Fruit fly (Drosophila melanogaster) whole organism, embryonic: ENCODE data around the gene CG7715.

Experiments used
- B-H1 ChIP-seq: fragments of 200-800 bp; sonication (Bioruptor generic); IDR thresholded peaks from 3 replicates; pipeline ENCODE4 v1.3.6; 2022; ENCODE audit warnings: missing biosample characterization, missing genetic modification characterization
- Blimp-1 ChIP-seq: fragments of 200-800 bp; sonication (Bioruptor generic); optimal IDR thresholded peaks from 3 replicates; lab custom pipeline; 2018; ENCODE audit warnings: missing biosample characterization, missing genetic modification characterization, mild to moderate bottlenecking, moderate library complexity, missing genetic modification reagents
- CG11504 ChIP-seq: fragments of 200-800 bp; sonication (Bioruptor generic); optimal IDR thresholded peaks from 3 replicates; lab custom pipeline; 2019; ENCODE audit warnings: missing biosample characterization, mild to moderate bottlenecking, missing genetic modification characterization, moderate library complexity
- CG12071 ChIP-seq: fragments of 200-800 bp; sonication (Bioruptor generic); optimal IDR thresholded peaks from 3 replicates; lab custom pipeline; 2018; ENCODE audit warnings: missing biosample characterization, mild to moderate bottlenecking, missing genetic modification characterization
- CG14667 ChIP-seq: fragments of 200-800 bp; sonication (Bioruptor generic); IDR thresholded peaks from 2 replicates; pipeline ENCODE4 v1.3.6; 2022; ENCODE audit warnings: missing biosample characterization, missing genetic modification characterization
- CG1603 ChIP-seq: fragments of 200-800 bp; sonication (Bioruptor generic); optimal IDR thresholded peaks from 2 replicates; lab custom pipeline; 2019; ENCODE audit warnings: missing biosample characterization, mild to moderate bottlenecking, missing genetic modification characterization, moderate library complexity
- CG17186 ChIP-seq: fragments of 200-800 bp; sonication (Bioruptor generic); optimal IDR thresholded peaks from 3 replicates; lab custom pipeline; 2017; ENCODE audit warnings: missing biosample characterization, missing genetic modification reagents, missing genetic modification characterization
- CG17328 ChIP-seq: fragments of 200-800 bp; sonication (Bioruptor generic); IDR thresholded peaks from 2 replicates; pipeline ENCODE4 v1.3.6; 2022; ENCODE audit warnings: missing biosample characterization, missing genetic modification characterization
- CG18262 ChIP-seq: fragments of 200-800 bp; optimal IDR thresholded peaks from 3 replicates; lab custom pipeline; 2019; ENCODE audit warnings: missing biosample characterization, mild to moderate bottlenecking, missing genetic modification characterization, moderate library complexity
- CG2678 ChIP-seq: fragments of 200-800 bp; sonication (Bioruptor generic); optimal IDR thresholded peaks from 3 replicates; lab custom pipeline; 2019; ENCODE audit warnings: missing biosample characterization, mild to moderate bottlenecking, missing genetic modification characterization, moderate library complexity
- CG31388 ChIP-seq: fragments of 200-800 bp; sonication (Bioruptor generic); optimal IDR thresholded peaks from 2 replicates; lab custom pipeline; 2016; ENCODE audit warnings: missing biosample characterization, missing genetic modification characterization
- CG33557 ChIP-seq: fragments of 200-800 bp; sonication (Bioruptor generic); optimal IDR thresholded peaks from 2 replicates; lab custom pipeline; 2019; ENCODE audit warnings: missing biosample characterization, mild to moderate bottlenecking, missing genetic modification characterization, moderate library complexity
- CG4424 ChIP-seq: fragments of 200-800 bp; sonication (Bioruptor generic); optimal IDR thresholded peaks from 3 replicates; lab custom pipeline; 2016; ENCODE audit warnings: missing biosample characterization, missing genetic modification characterization
- CG4707 ChIP-seq: fragments of 200-800 bp; sonication (Bioruptor generic); optimal IDR thresholded peaks from 2 replicates; lab custom pipeline; 2018; ENCODE audit warnings: missing biosample characterization, mild to moderate bottlenecking, missing genetic modification characterization, moderate library complexity
- CG6175 ChIP-seq: fragments of 200-800 bp; sonication (Bioruptor generic); IDR thresholded peaks from 3 replicates; pipeline ENCODE4 v1.3.6; 2022; ENCODE audit warnings: missing biosample characterization, missing genetic modification characterization
- CG9215 ChIP-seq: fragments of 200-800 bp; sonication (Bioruptor generic); IDR thresholded peaks from 2 replicates; pipeline ENCODE4 v1.3.6; 2022; ENCODE audit warnings: missing biosample characterization, missing genetic modification characterization
- CG9437 ChIP-seq: fragments of 200-800 bp; sonication (Bioruptor generic); optimal IDR thresholded peaks from 2 replicates; lab custom pipeline; 2018; ENCODE audit warnings: missing biosample characterization, mild to moderate bottlenecking, missing genetic modification characterization
- Fer1 ChIP-seq: fragments of 200-800 bp; sonication (Bioruptor generic); optimal IDR thresholded peaks from 2 replicates; lab custom pipeline; 2017; ENCODE audit warnings: missing biosample characterization, mild to moderate bottlenecking, missing genetic modification characterization
- GATAe ChIP-seq: fragments of 200-800 bp; sonication (Bioruptor generic); conservative IDR thresholded peaks from 2 replicates; pipeline ENCODE4 v1.3.6; 2022; ENCODE audit warnings: missing biosample characterization, missing genetic modification characterization
- Hr78 ChIP-seq, 2 experiments: fragments of 200-800 bp in 1 of 2; fragments of >200 bp in 1 of 2; sonication (Bioruptor generic) in 1 of 2; optimal IDR thresholded peaks; 2 replicates each; lab custom pipeline; 2017 to 2019; ENCODE audit warnings: missing biosample characterization in 2 of 2, missing genetic modification characterization in 2 of 2, mild to moderate bottlenecking in 1 of 2, moderate library complexity in 1 of 2
- Lhr ChIP-seq: fragments of 200-800 bp; sonication (Bioruptor generic); optimal IDR thresholded peaks from 3 replicates; lab custom pipeline; 2017; ENCODE audit warnings: mild to moderate bottlenecking, missing biosample characterization, missing genetic modification reagents, missing genetic modification characterization
- Oaz ChIP-seq: fragments of 200-800 bp; sonication (Bioruptor generic); IDR thresholded peaks from 2 replicates; pipeline ENCODE4 v1.3.6; 2022; ENCODE audit warnings: missing biosample characterization, missing genetic modification characterization
- Opbp ChIP-seq: fragments of 200-800 bp; sonication (Bioruptor generic); IDR thresholded peaks from 3 replicates; pipeline ENCODE4 v1.3.6; 2022; ENCODE audit warnings: missing biosample characterization, missing genetic modification characterization; ENCODE audit not compliant: partially characterized antibody
- Optix ChIP-seq: fragments of 200-800 bp; sonication (Bioruptor generic); IDR thresholded peaks from 3 replicates; pipeline ENCODE4 v1.3.6; 2022; ENCODE audit warnings: missing biosample characterization, missing genetic modification characterization
- Poxn ChIP-seq: fragments of 200-800 bp; sonication (Bioruptor generic); IDR thresholded peaks from 2 replicates; pipeline ENCODE4 v1.3.6; 2022; ENCODE audit warnings: missing biosample characterization, missing genetic modification characterization
- Rfx ChIP-seq: fragments of 200-800 bp; sonication (Bioruptor generic); IDR thresholded peaks from 2 replicates; pipeline ENCODE4 v1.3.6; 2022; ENCODE audit warnings: missing biosample characterization, missing genetic modification characterization
- Scr ChIP-seq: fragments of 200-800 bp; sonication (Bioruptor generic); IDR thresholded peaks from 2 replicates; pipeline ENCODE4 v1.3.6; 2022; ENCODE audit warnings: missing biosample characterization, missing genetic modification characterization; ENCODE audit not compliant: partially characterized antibody
- ab ChIP-seq: fragments of 200-800 bp; sonication (Bioruptor generic); optimal IDR thresholded peaks from 2 replicates; lab custom pipeline; 2016; ENCODE audit warnings: missing biosample characterization, missing genetic modification characterization
- amos ChIP-seq: fragments of 200-800 bp; sonication (Bioruptor generic); IDR thresholded peaks from 2 replicates; pipeline ENCODE4 v1.3.6; 2022; ENCODE audit warnings: missing biosample characterization, missing genetic modification characterization; ENCODE audit not compliant: partially characterized antibody
- aop ChIP-seq: fragments of 200-800 bp; sonication (Bioruptor generic); IDR thresholded peaks from 2 replicates; pipeline ENCODE4 v1.3.6; 2022; ENCODE audit warnings: missing biosample characterization, missing genetic modification characterization
- crc ChIP-seq: fragments of 200-800 bp; sonication (Bioruptor generic); optimal IDR thresholded peaks from 2 replicates; lab custom pipeline; 2016; ENCODE audit warnings: missing biosample characterization, missing genetic modification characterization
- disco-r ChIP-seq: fragments of 200-800 bp; sonication (Bioruptor generic); optimal IDR thresholded peaks from 2 replicates; lab custom pipeline; 2016; ENCODE audit warnings: missing biosample characterization, missing genetic modification characterization
- ems ChIP-seq: fragments of 200-800 bp; sonication (Bioruptor generic); optimal IDR thresholded peaks from 3 replicates; lab custom pipeline; 2016; ENCODE audit warnings: missing biosample characterization, missing genetic modification characterization
- hbn ChIP-seq: fragments of 200-800 bp; sonication (Bioruptor generic); IDR thresholded peaks from 2 replicates; pipeline ENCODE4 v1.3.6; 2022; ENCODE audit warnings: missing biosample characterization, missing genetic modification characterization; ENCODE audit not compliant: partially characterized antibody
- jigr1 ChIP-seq: fragments of 200-800 bp; sonication (Bioruptor generic); IDR thresholded peaks from 3 replicates; pipeline ENCODE4 v1.3.6; 2022; ENCODE audit warnings: missing biosample characterization, missing genetic modification characterization
- jumu ChIP-seq: fragments of 200-800 bp; sonication (Bioruptor generic); optimal IDR thresholded peaks from 3 replicates; lab custom pipeline; 2016; ENCODE audit warnings: missing biosample characterization, missing genetic modification characterization
- lbe ChIP-seq: fragments of 200-800 bp; sonication (Bioruptor generic); optimal IDR thresholded peaks from 2 replicates; lab custom pipeline; 2016; ENCODE audit warnings: missing biosample characterization, mild to moderate bottlenecking, missing genetic modification characterization
- lmd ChIP-seq: fragments of 200-800 bp; sonication (Bioruptor generic); IDR thresholded peaks from 2 replicates; pipeline ENCODE4 v1.3.6; 2022; ENCODE audit warnings: missing biosample characterization, missing genetic modification characterization
- lov ChIP-seq, 2 experiments: fragments of 200-800 bp in 1 of 2; fragments of >200 bp in 1 of 2; sonication (Bioruptor generic) in 1 of 2; IDR thresholded peaks in 1 of 2; optimal IDR thresholded peaks in 1 of 2; 2 replicates in 1 of 2; 3 replicates in 1 of 2; pipeline versions ENCODE4 v1.3.6 to Lab custom; 2017 to 2022; ENCODE audit warnings: missing biosample characterization in 1 of 2, missing genetic modification characterization in 1 of 2
- p53 ChIP-seq: fragments of 200-800 bp; sonication (Bioruptor generic); optimal IDR thresholded peaks from 2 replicates; lab custom pipeline; 2016; ENCODE audit warnings: missing biosample characterization, missing genetic modification characterization
- pan ChIP-seq, 4 experiments: fragments of >200 bp in 3 of 4; fragments of 200-800 bp in 1 of 4; sonication (Bioruptor generic) in 1 of 4; optimal IDR thresholded peaks in 3 of 4; IDR thresholded peaks in 1 of 4; 2 replicates each; pipeline versions ENCODE4 v1.3.6 to Lab custom; 2017 to 2022; ENCODE audit warnings: missing biosample characterization in 2 of 4, missing genetic modification characterization in 2 of 4, mixed read lengths in 1 of 4
- pita ChIP-seq: fragments of 200-800 bp; sonication (Bioruptor generic); optimal IDR thresholded peaks from 2 replicates; lab custom pipeline; 2017; ENCODE audit warnings: missing biosample characterization, mild to moderate bottlenecking, missing genetic modification characterization
- scrt ChIP-seq: fragments of 200-800 bp; sonication (Bioruptor generic); optimal IDR thresholded peaks from 2 replicates; lab custom pipeline; 2018; ENCODE audit warnings: missing biosample characterization, mild to moderate bottlenecking, missing genetic modification characterization, moderate library complexity
- sd ChIP-seq: fragments of 200-800 bp; sonication (Bioruptor generic); optimal IDR thresholded peaks from 3 replicates; lab custom pipeline; 2018; ENCODE audit warnings: missing biosample characterization, mild to moderate bottlenecking, missing genetic modification characterization, moderate library complexity
- sug ChIP-seq: fragments of 200-800 bp; optimal IDR thresholded peaks from 2 replicates; lab custom pipeline; 2019; ENCODE audit warnings: missing biosample characterization, mild to moderate bottlenecking, missing genetic modification characterization, moderate library complexity
- wor ChIP-seq: fragments of 200-800 bp; sonication (Bioruptor generic); IDR thresholded peaks from 2 replicates; pipeline ENCODE4 v1.3.6; 2022; ENCODE audit warnings: missing biosample characterization, missing genetic modification characterization
- zen ChIP-seq: fragments of 200-800 bp; sonication (Bioruptor generic); optimal IDR thresholded peaks from 3 replicates; lab custom pipeline; 2018; ENCODE audit warnings: missing biosample characterization, mild to moderate bottlenecking, missing genetic modification characterization, moderate library complexity
- zfh1 ChIP-seq: fragments of 200-800 bp; sonication (Bioruptor generic); IDR thresholded peaks from 3 replicates; pipeline ENCODE4 v1.3.6; 2022; ENCODE audit warnings: missing biosample characterization, missing genetic modification characterization
- zfh2 ChIP-seq: fragments of 200-800 bp; sonication (Bioruptor generic); optimal IDR thresholded peaks from 2 replicates; lab custom pipeline; 2016; ENCODE audit warnings: missing biosample characterization, missing genetic modification characterization

The CG7715 gene

DNA sequence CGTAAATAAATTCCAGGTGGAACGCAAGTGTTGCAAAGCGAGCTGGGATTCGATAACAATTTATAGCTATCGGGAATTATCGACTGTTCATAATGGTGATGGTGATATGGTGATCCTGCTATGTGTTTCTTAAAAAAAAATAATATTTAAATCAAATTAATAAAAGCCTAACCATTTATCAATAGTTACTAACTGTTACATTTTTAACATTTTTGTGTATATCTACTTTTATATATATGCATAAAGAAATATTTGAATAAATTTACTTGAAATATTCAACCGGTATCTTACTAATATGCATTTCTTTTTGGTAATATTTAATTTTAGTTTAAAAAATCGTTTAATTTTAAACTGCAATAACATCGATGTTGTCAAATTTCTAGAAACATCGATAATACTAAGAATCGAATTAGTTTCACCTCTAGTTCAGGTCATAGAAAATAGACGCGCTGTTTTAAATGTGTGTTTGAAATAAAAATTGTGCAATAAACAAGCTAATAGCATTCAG, 17.7 kb upstream of the CG7715 start, which contains the start of the genes PGS1 and gwl (continued):
- TF ChIP-seq Poxn (GFP tag; lab: Robert Waterston, UW) (no peak), Blimp-1 (GFP tag; lab: Kevin White, UChicago) (no peak), CG6175 (peak; percentile 66; the same call in 1 of the 3 replicates), Scr (peak; percentile 71), zfh1 (GFP tag; lab: Robert Waterston, UW) (peak; percentile 71; the same call in 1 of the 3 replicates), ems (peak; percentile 33), amos (GFP tag; lab: Robert Waterston, UW) (peak; percentile 46; the same call in 1 of the 2 replicates), CG14667 (GFP tag; lab: Robert Waterston, UW) (peak; percentile 72), CG11504 (tag; lab: Kevin White, UChicago) (no peak), zfh2 (peak; percentile 67), CG1603 (tag; lab: Kevin White, UChicago) (no peak), CG4424 (peak; percentile 78), Hr78 (GFP tag; optimal IDR thresholded peaks at IDR 0.05; lab: Kevin White, UChicago) (no peak), lov (optimal IDR thresholded peaks at IDR 0.05; lab: Kevin White, UChicago) (no peak), lov (GFP tag; IDR thresholded peaks at IDR 0.05; lab: Robert Waterston, UW) (no peak), CG12071 (GFP tag; lab: Kevin White, UChicago) (no peak), GATAe (peak; percentile 58; the same call in 1 of the 2 replicates), CG2678 (tag; lab: Kevin White, UChicago) (no peak), p53 (GFP tag; lab: Kevin White, UChicago) (no peak), CG31388 (GFP tag; lab: Kevin White, UChicago) (peak; percentile 49), CG9437 (GFP tag; lab: Kevin White, UChicago) (peak; percentile 69), lbe (GFP tag; lab: Kevin White, UChicago) (no peak), wor (peak; percentile 66), Optix (GFP tag; lab: Robert Waterston, UW) (no peak), pan (optimal IDR thresholded peaks at IDR 0.05; lab: Kevin White, UChicago) (no peak), pan (GFP tag; optimal IDR thresholded peaks at IDR 0.05 in 1 of 2, IDR thresholded peaks at IDR 0.05 in 1 of 2) (peak in 1 of 2 experiments; percentile 81), Opbp (GFP tag; lab: Robert Waterston, UW) (no peak; the same call in 2 of the 3 replicates), jigr1 (peak; percentile 66; the same call in 1 of the 3 replicates), ab (GFP tag; lab: Kevin White, UChicago) (no peak), sug (tag; lab: Kevin White, UChicago) (no peak), zen (tag; lab: Kevin White, UChicago) (peak; percentile 51), aop (no peak), CG17328 (GFP tag; lab: Robert Waterston, UW) (peak; percentile 70), CG18262 (tag; lab: Kevin White, UChicago) (no peak), CG33557 (GFP tag; lab: Kevin White, UChicago) (peak; percentile 76), CG17186 (GFP tag; lab: Kevin White, UChicago) (no peak), crc (GFP tag; lab: Kevin White, UChicago) (no peak), lmd (GFP tag; lab: Robert Waterston, UW) (peak; percentile 84), disco-r (GFP tag; lab: Kevin White, UChicago) (no peak), B-H1 (GFP tag; lab: Robert Waterston, UW) (peak; percentile 71), Oaz (peak; percentile 66), Rfx (GFP tag; lab: Robert Waterston, UW) (peak; percentile 86), CG4707 (GFP tag; lab: Kevin White, UChicago) (no peak), pita (no peak), sd (tag; lab: Kevin White, UChicago) (no peak), Lhr (peak; percentile 24), scrt (GFP tag; lab: Kevin White, UChicago) (no peak), hbn (peak; percentile 67), jumu (GFP tag; lab: Kevin White, UChicago) (peak; percentile 29), Fer1 (GFP tag; lab: Kevin White, UChicago) (no peak), CG9215 (GFP tag; lab: Robert Waterston, UW) (peak; percentile 75)
